Fruit fly (Drosophila melanogaster) whole organism, embryonic: ENCODE results near the gene CG2182.

ENCODE experiments used
- Ada2b ChIP-seq: fragments of 200-800 bp; sonication (Bioruptor generic); IDR thresholded peaks from 2 replicates; pipeline ENCODE4 v1.3.6; 2022; ENCODE audit warnings: missing biosample characterization, missing genetic modification characterization
- Awh ChIP-seq: fragments of 200-800 bp; sonication (Bioruptor generic); IDR thresholded peaks from 2 replicates; pipeline ENCODE4, ENCODE4 v1.3.6; 2022; ENCODE audit warnings: missing biosample characterization, missing genetic modification characterization
- CG11093 ChIP-seq: fragments of 200-800 bp; sonication (Bioruptor generic); IDR thresholded peaks from 3 replicates; pipeline ENCODE4 v1.3.6; 2022; ENCODE audit warnings: missing biosample characterization, missing genetic modification characterization
- CG11247 ChIP-seq: fragments of 200-800 bp; sonication (Bioruptor generic); IDR thresholded peaks from 2 replicates; pipeline ENCODE4 v1.3.6; 2022; ENCODE audit warnings: missing biosample characterization, missing genetic modification characterization
- CG11560 ChIP-seq: fragments of 200-800 bp; sonication (Bioruptor generic); IDR thresholded peaks from 3 replicates; pipeline ENCODE4 v1.3.6; 2022; ENCODE audit warnings: missing biosample characterization, missing genetic modification characterization
- CG14441 ChIP-seq: fragments of 200-800 bp; sonication (Bioruptor generic); IDR thresholded peaks from 2 replicates; pipeline ENCODE4 v1.3.6; 2022; ENCODE audit warnings: missing biosample characterization, missing genetic modification characterization
- CG14667 ChIP-seq: fragments of 200-800 bp; sonication (Bioruptor generic); IDR thresholded peaks from 2 replicates; pipeline ENCODE4 v1.3.6; 2022; ENCODE audit warnings: missing biosample characterization, missing genetic modification characterization
- CG15514 ChIP-seq: fragments of 200-800 bp; sonication (Bioruptor generic); optimal IDR thresholded peaks from 3 replicates; lab custom pipeline; 2017; ENCODE audit warnings: missing biosample characterization, missing genetic modification characterization, mild to moderate bottlenecking, moderate library complexity, missing genetic modification reagents
- CG16779 ChIP-seq: fragments of 200-800 bp; sonication (Bioruptor generic); IDR thresholded peaks from 2 replicates; pipeline ENCODE4 v1.3.6; 2022; ENCODE audit warnings: missing biosample characterization, missing genetic modification characterization
- CG17328 ChIP-seq: fragments of 200-800 bp; sonication (Bioruptor generic); IDR thresholded peaks from 2 replicates; pipeline ENCODE4 v1.3.6; 2022; ENCODE audit warnings: missing biosample characterization, missing genetic modification characterization
- CG31388 ChIP-seq: fragments of 200-800 bp; sonication (Bioruptor generic); optimal IDR thresholded peaks from 2 replicates; lab custom pipeline; 2016; ENCODE audit warnings: missing biosample characterization, missing genetic modification characterization
- CG31441 ChIP-seq: fragments of 200-800 bp; sonication (Bioruptor generic); IDR thresholded peaks from 2 replicates; pipeline ENCODE4 v1.3.6; 2022; ENCODE audit warnings: missing biosample characterization, missing genetic modification characterization
- CG4854 ChIP-seq: fragments of 200-800 bp; sonication (Bioruptor generic); optimal IDR thresholded peaks from 2 replicates; lab custom pipeline; 2016; ENCODE audit warnings: missing biosample characterization, missing genetic modification characterization, inconsistent platforms
- CG5180 ChIP-seq: fragments of 200-800 bp; sonication (Bioruptor generic); optimal IDR thresholded peaks from 3 replicates; lab custom pipeline; 2017; ENCODE audit warnings: missing biosample characterization, missing genetic modification characterization, mild to moderate bottlenecking, moderate library complexity, missing genetic modification reagents
- CG5953 ChIP-seq: fragments of 200-800 bp; sonication (Bioruptor generic); IDR thresholded peaks from 2 replicates; pipeline ENCODE4 v1.3.6; 2022; ENCODE audit warnings: missing biosample characterization, missing genetic modification characterization
- CG6272 ChIP-seq: fragments of 200-800 bp; sonication (Bioruptor generic); IDR thresholded peaks from 2 replicates; pipeline ENCODE4 v1.3.6; 2022; ENCODE audit warnings: missing biosample characterization, missing genetic modification characterization
- CG9437 ChIP-seq: fragments of 200-800 bp; sonication (Bioruptor generic); optimal IDR thresholded peaks from 2 replicates; lab custom pipeline; 2018; ENCODE audit warnings: missing biosample characterization, mild to moderate bottlenecking, missing genetic modification characterization
- CG9609 ChIP-seq: fragments of 200-800 bp; sonication (Bioruptor generic); optimal IDR thresholded peaks from 3 replicates; lab custom pipeline; 2016; ENCODE audit warnings: missing biosample characterization, missing genetic modification characterization
- CrebB ChIP-seq: fragments of 200-800 bp; sonication (Bioruptor generic); optimal IDR thresholded peaks from 3 replicates; lab custom pipeline; 2018; ENCODE audit warnings: missing biosample characterization, mild to moderate bottlenecking, missing genetic modification characterization
- D19A ChIP-seq: fragments of 200-800 bp; optimal IDR thresholded peaks from 3 replicates; lab custom pipeline; 2019; ENCODE audit warnings: missing biosample characterization, mild to moderate bottlenecking, missing genetic modification characterization, moderate library complexity
- Dp ChIP-seq: fragments of 200-800 bp; sonication (Bioruptor generic); optimal IDR thresholded peaks from 2 replicates; lab custom pipeline; 2018; ENCODE audit warnings: missing biosample characterization, mild to moderate bottlenecking, missing genetic modification characterization, moderate library complexity
- Fer2 ChIP-seq: fragments of 200-800 bp; sonication (Bioruptor generic); optimal IDR thresholded peaks from 2 replicates; lab custom pipeline; 2018; ENCODE audit warnings: missing biosample characterization, mild to moderate bottlenecking, missing genetic modification characterization, moderate library complexity
- Gug ChIP-seq: fragments of 200-800 bp; sonication (Bioruptor generic); IDR thresholded peaks from 4 replicates; pipeline ENCODE4 v1.3.6; 2022; ENCODE audit warnings: missing biosample characterization, missing genetic modification characterization
- Myb ChIP-seq: fragments of 200-800 bp; sonication (Bioruptor generic); optimal IDR thresholded peaks from 2 replicates; lab custom pipeline; 2016; ENCODE audit warnings: missing biosample characterization, missing genetic modification characterization
- NfI ChIP-seq: fragments of 200-800 bp; sonication (Bioruptor generic); optimal IDR thresholded peaks from 3 replicates; lab custom pipeline; 2018; ENCODE audit warnings: missing biosample characterization, mild to moderate bottlenecking, missing genetic modification characterization, moderate library complexity
- PHDP ChIP-seq: fragments of 200-800 bp; sonication (Bioruptor generic); optimal IDR thresholded peaks from 3 replicates; lab custom pipeline; 2018; ENCODE audit warnings: missing biosample characterization, mild to moderate bottlenecking, missing genetic modification characterization, moderate library complexity
- Rfx ChIP-seq: fragments of 200-800 bp; sonication (Bioruptor generic); IDR thresholded peaks from 2 replicates; pipeline ENCODE4 v1.3.6; 2022; ENCODE audit warnings: missing biosample characterization, missing genetic modification characterization
- Side ChIP-seq: fragments of 200-800 bp; sonication (Bioruptor generic); optimal IDR thresholded peaks from 2 replicates; lab custom pipeline; 2016; ENCODE audit warnings: missing biosample characterization, missing genetic modification characterization
- Six4 ChIP-seq: fragments of 200-800 bp; sonication (Bioruptor generic); optimal IDR thresholded peaks from 2 replicates; lab custom pipeline; 2016; ENCODE audit warnings: missing biosample characterization, missing genetic modification characterization
- Usf ChIP-seq: fragments of 200-800 bp; sonication (Bioruptor generic); optimal IDR thresholded peaks from 2 replicates; lab custom pipeline; 2017; ENCODE audit warnings: missing genotype, missing biosample characterization, missing genetic modification characterization
- ac ChIP-seq: fragments of 200-800 bp; sonication (Bioruptor generic); optimal IDR thresholded peaks from 3 replicates; lab custom pipeline; 2017; ENCODE audit warnings: missing biosample characterization, mild to moderate bottlenecking, missing genetic modification characterization
- az2 ChIP-seq: fragments of 200-800 bp; sonication (Bioruptor generic); optimal IDR thresholded peaks from 3 replicates; lab custom pipeline; 2016; ENCODE audit warnings: missing biosample characterization, missing genetic modification characterization
- bbx ChIP-seq: fragments of 200-800 bp; sonication (Bioruptor generic); IDR thresholded peaks from 2 replicates; pipeline ENCODE4 v1.3.6; 2022; ENCODE audit warnings: missing biosample characterization, missing genetic modification characterization; ENCODE audit not compliant: partially characterized antibody
- chm ChIP-seq: fragments of 200-800 bp; sonication (Bioruptor generic); IDR thresholded peaks from 2 replicates; pipeline ENCODE4 v1.3.6; 2022; ENCODE audit warnings: missing biosample characterization, missing genetic modification characterization
- ci ChIP-seq: fragments of 200-800 bp; sonication (Bioruptor generic); IDR thresholded peaks from 3 replicates; pipeline ENCODE4 v1.3.6; 2022; ENCODE audit warnings: missing biosample characterization, missing genetic modification characterization
- dati ChIP-seq: fragments of 200-800 bp; sonication (Bioruptor generic); IDR thresholded peaks from 2 replicates; pipeline ENCODE4 v1.3.6; 2022; ENCODE audit warnings: missing biosample characterization, missing genetic modification characterization
- dmrt99B ChIP-seq: fragments of 200-800 bp; sonication (Bioruptor generic); optimal IDR thresholded peaks from 2 replicates; lab custom pipeline; 2018; ENCODE audit warnings: missing biosample characterization, mild to moderate bottlenecking, missing genetic modification characterization, moderate library complexity
- nom ChIP-seq: fragments of 200-800 bp; sonication (Bioruptor generic); optimal IDR thresholded peaks from 2 replicates; lab custom pipeline; 2017; ENCODE audit warnings: missing biosample characterization, missing genetic modification characterization, mild to moderate bottlenecking, moderate library complexity, missing genetic modification reagents
- otp ChIP-seq: fragments of 200-800 bp; sonication (Bioruptor generic); IDR thresholded peaks from 3 replicates; pipeline ENCODE4, ENCODE4 v1.3.6; 2022; ENCODE audit warnings: missing biosample characterization, missing genetic modification characterization
- phol ChIP-seq: fragments of 200-800 bp; sonication (Bioruptor generic); optimal IDR thresholded peaks from 3 replicates; lab custom pipeline; 2018; ENCODE audit warnings: missing biosample characterization, mild to moderate bottlenecking, missing genetic modification characterization, moderate library complexity
- pita ChIP-seq: fragments of 200-800 bp; sonication (Bioruptor generic); optimal IDR thresholded peaks from 2 replicates; lab custom pipeline; 2017; ENCODE audit warnings: missing biosample characterization, mild to moderate bottlenecking, missing genetic modification characterization
- pzg ChIP-seq: fragments of 200-800 bp; sonication (Bioruptor generic); optimal IDR thresholded peaks from 3 replicates; lab custom pipeline; 2018; ENCODE audit warnings: missing biosample characterization, mild to moderate bottlenecking, missing genetic modification characterization, moderate library complexity
- ro ChIP-seq: fragments of 200-800 bp; sonication (Bioruptor generic); IDR thresholded peaks from 2 replicates; pipeline ENCODE4 v1.3.6; 2022; ENCODE audit warnings: missing biosample characterization, missing genetic modification characterization
- shn ChIP-seq: fragments of 200-800 bp; sonication (Bioruptor generic); optimal IDR thresholded peaks from 3 replicates; lab custom pipeline; 2016; ENCODE audit warnings: missing biosample characterization, missing genetic modification characterization
- sim ChIP-seq: fragments of 200-800 bp; sonication (Bioruptor generic); IDR thresholded peaks from 2 replicates; pipeline ENCODE4 v1.3.6; 2022; ENCODE audit warnings: missing biosample characterization, missing genetic modification characterization
- stc ChIP-seq: fragments of 200-800 bp; sonication (Bioruptor generic); IDR thresholded peaks from 2 replicates; pipeline ENCODE4 v1.3.6; 2022; ENCODE audit warnings: missing biosample characterization, missing genetic modification characterization
- tll ChIP-seq, 2 experiments: fragments of 200-800 bp in 1 of 2; fragments of >200 bp in 1 of 2; sonication (Bioruptor generic) in 1 of 2; optimal IDR thresholded peaks; 2 replicates each; lab custom pipeline; 2017 to 2019; ENCODE audit warnings: missing biosample characterization in 2 of 2, missing genetic modification characterization in 2 of 2, mild to moderate bottlenecking in 1 of 2, moderate library complexity in 1 of 2
- vnd ChIP-seq: fragments of 200-800 bp; sonication (Bioruptor generic); IDR thresholded peaks from 3 replicates; pipeline ENCODE4 v1.3.6; 2022; ENCODE audit warnings: missing biosample characterization, missing genetic modification characterization; ENCODE audit not compliant: partially characterized antibody
- zen2 ChIP-seq: fragments of 200-800 bp; sonication (Bioruptor generic); IDR thresholded peaks from 3 replicates; pipeline ENCODE4 v1.3.6; 2022; ENCODE audit warnings: missing biosample characterization, missing genetic modification characterization; ENCODE audit not compliant: partially characterized antibody
- zfh1 ChIP-seq: fragments of 200-800 bp; sonication (Bioruptor generic); IDR thresholded peaks from 3 replicates; pipeline ENCODE4 v1.3.6; 2022; ENCODE audit warnings: missing biosample characterization, missing genetic modification characterization

Gene CG2182

dm6 chr3R:5620387-5620956 lies 39.2 kb downstream of the CG2182 start (continued):
- TF ChIP-seq phol (tag; lab: Kevin White, UChicago) (peak; percentile 71), CG9609 (GFP tag; lab: Kevin White, UChicago) (peak; percentile 57), Fer2 (no peak), dmrt99B (tag; lab: Kevin White, UChicago) (peak; percentile 84), CG14441 (peak; percentile 50), pita (no peak), CG17328 (peak; percentile 58), Gug (GFP tag; lab: Robert Waterston, UW) (peak; percentile 42; the same call in 2 of the 4 replicates), CG11093 (GFP tag; lab: Robert Waterston, UW) (no peak), CrebB (tag; lab: Kevin White, UChicago) (no peak), CG16779 (no peak), Dp (GFP tag; lab: Kevin White, UChicago) (no peak), CG9437 (GFP tag; lab: Kevin White, UChicago) (peak; percentile 76), D19A (tag; lab: Kevin White, UChicago) (peak; percentile 61), CG11247 (peak; percentile 54), CG31388 (peak; percentile 0), CG4854 (GFP tag; lab: Kevin White, UChicago) (no peak), Ada2b (GFP tag; lab: Robert Waterston, UW) (0 out of 2 replicates have a peak, but pooled peaks have one; percentile 46), chm (peak; percentile 62; the same call in 1 of the 2 replicates), CG5953 (peak; percentile 59; the same call in 1 of the 2 replicates), NfI (GFP tag; lab: Kevin White, UChicago) (peak; percentile 56), Rfx (GFP tag; lab: Robert Waterston, UW) (peak; percentile 46), stc (GFP tag; lab: Robert Waterston, UW) (peak; percentile 48; the same call in 1 of the 2 replicates), az2 (GFP tag; lab: Kevin White, UChicago) (peak; percentile 52), ro (GFP tag; lab: Robert Waterston, UW) (no peak), Side (GFP tag; lab: Kevin White, UChicago) (peak; percentile 71), CG11560 (no peak), ac (GFP tag; lab: Kevin White, UChicago) (no peak), CG15514 (GFP tag; lab: Kevin White, UChicago) (peak; percentile 37), zfh1 (GFP tag; lab: Robert Waterston, UW) (peak; percentile 74), Six4 (GFP tag; lab: Kevin White, UChicago) (peak; percentile 38), Usf (GFP tag; lab: Kevin White, UChicago) (peak; percentile 6), dati (GFP tag; lab: Robert Waterston, UW) (no peak), tll (GFP tag; optimal IDR thresholded peaks at IDR 0.05; lab: Kevin White, UChicago) (no peak), vnd (GFP tag; lab: Robert Waterston, UW) (no peak), Myb (GFP tag; lab: Kevin White, UChicago) (peak; percentile 53), nom (GFP tag; lab: Kevin White, UChicago) (no peak), shn (peak; percentile 40), CG5180 (peak; percentile 62), Awh (GFP tag; lab: Robert Waterston, UW) (peak; percentile 64; the same call in 1 of the 2 replicates), zen2 (GFP tag; lab: Robert Waterston, UW) (no peak), otp (GFP tag; lab: Robert Waterston, UW) (peak; percentile 79; the same call in 2 of the 3 replicates), CG31441 (GFP tag; lab: Robert Waterston, UW) (peak; percentile 79), CG14667 (GFP tag; lab: Robert Waterston, UW) (peak; percentile 64), bbx (GFP tag; lab: Robert Waterston, UW) (no peak), CG6272 (peak; percentile 45), PHDP (tag; lab: Kevin White, UChicago) (peak; percentile 56), ci (peak; percentile 85), pzg (GFP tag; lab: Kevin White, UChicago) (no peak), sim (GFP tag; lab: Robert Waterston, UW) (no peak)
